Fruit fly (Drosophila melanogaster) whole organism, embryonic: Measurements from ENCODE around the gene Drsl4.
A peak's percentile ranks its signal among the peaks of the same experiment; 100 is the strongest.

Experiments used
- Adf1 ChIP-seq: fragments of 200-800 bp; sonication (Bioruptor generic); IDR thresholded peaks from 2 replicates; pipeline ENCODE4 v1.3.6; 2022; ENCODE audit warnings: missing biosample characterization, missing genetic modification characterization
- BtbVII ChIP-seq: fragments of 200-800 bp; sonication (Bioruptor generic); optimal IDR thresholded peaks from 3 replicates; lab custom pipeline; 2017; ENCODE audit warnings: missing biosample characterization, mild to moderate bottlenecking, missing genetic modification characterization
- CG10274 ChIP-seq: fragments of 200-800 bp; sonication (Bioruptor generic); optimal IDR thresholded peaks from 3 replicates; lab custom pipeline; 2017; ENCODE audit warnings: missing biosample characterization, mild to moderate bottlenecking, missing genetic modification characterization
- CG10321 ChIP-seq: fragments of 200-800 bp; sonication (Bioruptor generic); IDR thresholded peaks from 2 replicates; pipeline ENCODE4 v1.3.6; 2022; ENCODE audit warnings: missing biosample characterization, missing genetic modification characterization
- CG10565 ChIP-seq: fragments of 200-800 bp; sonication (Bioruptor generic); optimal IDR thresholded peaks from 3 replicates; lab custom pipeline; 2016; ENCODE audit warnings: missing biosample characterization, mild to moderate bottlenecking, missing genetic modification characterization
- CG11560 ChIP-seq: fragments of 200-800 bp; sonication (Bioruptor generic); IDR thresholded peaks from 3 replicates; pipeline ENCODE4 v1.3.6; 2022; ENCODE audit warnings: missing biosample characterization, missing genetic modification characterization
- CG12219 ChIP-seq: fragments of 200-800 bp; sonication (Bioruptor generic); optimal IDR thresholded peaks from 3 replicates; lab custom pipeline; 2018; ENCODE audit warnings: missing biosample characterization, mild to moderate bottlenecking, missing genetic modification characterization
- CG12769 ChIP-seq: fragments of 200-800 bp; sonication (Bioruptor generic); optimal IDR thresholded peaks from 2 replicates; lab custom pipeline; 2019; ENCODE audit warnings: missing biosample characterization, mild to moderate bottlenecking, missing genetic modification characterization, moderate library complexity
- CG14014 ChIP-seq: fragments of 200-800 bp; sonication (Bioruptor generic); IDR thresholded peaks from 2 replicates; pipeline ENCODE4 v1.3.6; 2022; ENCODE audit warnings: missing biosample characterization, missing genetic modification characterization
- CG14441 ChIP-seq: fragments of 200-800 bp; sonication (Bioruptor generic); IDR thresholded peaks from 2 replicates; pipeline ENCODE4 v1.3.6; 2022; ENCODE audit warnings: missing biosample characterization, missing genetic modification characterization
- CG15011 ChIP-seq: fragments of 200-800 bp; sonication (Bioruptor generic); optimal IDR thresholded peaks from 3 replicates; lab custom pipeline; 2018; ENCODE audit warnings: missing biosample characterization, mild to moderate bottlenecking, missing genetic modification characterization
- CG15073 ChIP-seq: fragments of 200-800 bp; sonication (Bioruptor generic); optimal IDR thresholded peaks from 2 replicates; lab custom pipeline; 2016; ENCODE audit warnings: missing biosample characterization, missing genetic modification characterization
- CG15269 ChIP-seq: fragments of 200-800 bp; sonication (Bioruptor generic); optimal IDR thresholded peaks from 2 replicates; lab custom pipeline; 2018; ENCODE audit warnings: missing biosample characterization, mild to moderate bottlenecking, missing genetic modification characterization, moderate library complexity
- CG17568 ChIP-seq: fragments of 200-800 bp; sonication (Bioruptor generic); optimal IDR thresholded peaks from 2 replicates; lab custom pipeline; 2018; ENCODE audit warnings: missing biosample characterization, mild to moderate bottlenecking, missing genetic modification characterization, moderate library complexity
- CG17829 ChIP-seq: fragments of 200-800 bp; optimal IDR thresholded peaks from 2 replicates; lab custom pipeline; 2019; ENCODE audit warnings: missing biosample characterization, mild to moderate bottlenecking, missing genetic modification characterization, moderate library complexity
- CG18599 ChIP-seq: fragments of 200-800 bp; sonication (Bioruptor generic); optimal IDR thresholded peaks from 3 replicates; lab custom pipeline; 2017; ENCODE audit warnings: missing biosample characterization, missing genetic modification characterization, mild to moderate bottlenecking, moderate library complexity, missing genetic modification reagents
- CG2678 ChIP-seq: fragments of 200-800 bp; sonication (Bioruptor generic); optimal IDR thresholded peaks from 3 replicates; lab custom pipeline; 2019; ENCODE audit warnings: missing biosample characterization, mild to moderate bottlenecking, missing genetic modification characterization, moderate library complexity
- CG30403 ChIP-seq: fragments of 200-800 bp; sonication (Bioruptor generic); optimal IDR thresholded peaks from 3 replicates; lab custom pipeline; 2016; ENCODE audit warnings: missing biosample characterization, missing genetic modification characterization
- CG32767 ChIP-seq: fragments of 200-800 bp; sonication (Bioruptor generic); IDR thresholded peaks from 2 replicates; pipeline ENCODE4 v1.3.6; 2022; ENCODE audit warnings: missing biosample characterization, missing genetic modification characterization
- CG3726 ChIP-seq: fragments of 200-800 bp; sonication (Bioruptor generic); IDR thresholded peaks from 3 replicates; pipeline ENCODE4, ENCODE4 v1.3.6; 2022; ENCODE audit warnings: missing biosample characterization, missing genetic modification characterization
- CG3847 ChIP-seq: fragments of 200-800 bp; sonication (Bioruptor generic); IDR thresholded peaks from 2 replicates; pipeline ENCODE4 v1.3.6; 2022; ENCODE audit warnings: missing biosample characterization, missing genetic modification characterization
- CG6765 ChIP-seq: fragments of 200-800 bp; sonication (Bioruptor generic); optimal IDR thresholded peaks from 3 replicates; lab custom pipeline; 2017; ENCODE audit warnings: missing biosample characterization, mild to moderate bottlenecking, missing genetic modification characterization
- CG8281 ChIP-seq: fragments of 200-800 bp; sonication (Bioruptor generic); optimal IDR thresholded peaks from 2 replicates; lab custom pipeline; 2018; ENCODE audit warnings: missing biosample characterization, mild to moderate bottlenecking, missing genetic modification characterization, moderate library complexity
- CG9609 ChIP-seq: fragments of 200-800 bp; sonication (Bioruptor generic); optimal IDR thresholded peaks from 3 replicates; lab custom pipeline; 2016; ENCODE audit warnings: missing biosample characterization, missing genetic modification characterization
- CoRest ChIP-seq: fragments of 200-800 bp; sonication (Bioruptor generic); optimal IDR thresholded peaks from 3 replicates; lab custom pipeline; 2018; ENCODE audit warnings: missing biosample characterization, mild to moderate bottlenecking, missing genetic modification characterization, moderate library complexity
- D19A ChIP-seq: fragments of 200-800 bp; optimal IDR thresholded peaks from 3 replicates; lab custom pipeline; 2019; ENCODE audit warnings: missing biosample characterization, mild to moderate bottlenecking, missing genetic modification characterization, moderate library complexity
- Dp ChIP-seq: fragments of 200-800 bp; sonication (Bioruptor generic); optimal IDR thresholded peaks from 2 replicates; lab custom pipeline; 2018; ENCODE audit warnings: missing biosample characterization, mild to moderate bottlenecking, missing genetic modification characterization, moderate library complexity
- Ets65A ChIP-seq: fragments of 200-800 bp; sonication (Bioruptor generic); peaks from one replicate; lab custom pipeline; 2016; ENCODE audit warnings: missing biosample characterization, missing genetic modification characterization
- Gug ChIP-seq: fragments of 200-800 bp; sonication (Bioruptor generic); IDR thresholded peaks from 4 replicates; pipeline ENCODE4 v1.3.6; 2022; ENCODE audit warnings: missing biosample characterization, missing genetic modification characterization
- H2.0 ChIP-seq: fragments of 200-800 bp; sonication (Bioruptor generic); IDR thresholded peaks from 2 replicates; pipeline ENCODE4 v1.3.6; 2022; ENCODE audit warnings: missing biosample characterization, missing genetic modification characterization
- Hr3 ChIP-seq: fragments of 200-800 bp; sonication (Bioruptor generic); optimal IDR thresholded peaks from 3 replicates; lab custom pipeline; 2016; ENCODE audit warnings: missing biosample characterization, missing genetic modification characterization
- Max ChIP-seq: fragments of 200-800 bp; sonication (Bioruptor generic); optimal IDR thresholded peaks from 2 replicates; lab custom pipeline; 2016; ENCODE audit warnings: missing biosample characterization, mild to moderate bottlenecking, missing genetic modification characterization
- Meics ChIP-seq: fragments of 200-800 bp; sonication (Bioruptor generic); optimal IDR thresholded peaks from 2 replicates; lab custom pipeline; 2017; ENCODE audit warnings: missing biosample characterization, mild to moderate bottlenecking, missing genetic modification characterization
- NC2β ChIP-seq: fragments of 200-800 bp; sonication (Bioruptor generic); optimal IDR thresholded peaks from 2 replicates; lab custom pipeline; 2016; ENCODE audit warnings: missing biosample characterization, missing genetic modification characterization
- Sox100B ChIP-seq: fragments of 200-800 bp; sonication (Bioruptor generic); optimal IDR thresholded peaks from 3 replicates; lab custom pipeline; 2018; ENCODE audit warnings: missing biosample characterization, mild to moderate bottlenecking, missing genetic modification characterization
- abd-A ChIP-seq: fragments of 200-800 bp; sonication (Bioruptor generic); optimal IDR thresholded peaks from 3 replicates; lab custom pipeline; 2019; ENCODE audit warnings: missing biosample characterization, mild to moderate bottlenecking, missing genetic modification characterization, moderate library complexity
- ac ChIP-seq: fragments of 200-800 bp; sonication (Bioruptor generic); optimal IDR thresholded peaks from 3 replicates; lab custom pipeline; 2017; ENCODE audit warnings: missing biosample characterization, mild to moderate bottlenecking, missing genetic modification characterization
- bbx ChIP-seq: fragments of 200-800 bp; sonication (Bioruptor generic); IDR thresholded peaks from 2 replicates; pipeline ENCODE4 v1.3.6; 2022; ENCODE audit warnings: missing biosample characterization, missing genetic modification characterization; ENCODE audit not compliant: partially characterized antibody
- br ChIP-seq: fragments of >200 bp; optimal IDR thresholded peaks from 2 replicates; lab custom pipeline; 2017
- chif ChIP-seq, 2 experiments: fragments of 200-800 bp; sonication (Bioruptor generic); optimal IDR thresholded peaks; 3 replicates each; lab custom pipeline; 2016; ENCODE audit warnings: missing biosample characterization in 2 of 2, missing genetic modification characterization in 2 of 2
- disco-r ChIP-seq: fragments of 200-800 bp; sonication (Bioruptor generic); optimal IDR thresholded peaks from 2 replicates; lab custom pipeline; 2016; ENCODE audit warnings: missing biosample characterization, missing genetic modification characterization
- dmrt11E ChIP-seq: fragments of 200-800 bp; sonication (Bioruptor generic); optimal IDR thresholded peaks from 3 replicates; lab custom pipeline; 2018; ENCODE audit warnings: missing biosample characterization, mild to moderate bottlenecking, missing genetic modification characterization, moderate library complexity
- ftz-f1 ChIP-seq: fragments of 200-800 bp; sonication (Bioruptor generic); optimal IDR thresholded peaks from 2 replicates; lab custom pipeline; 2016; ENCODE audit warnings: missing biosample characterization, missing genetic modification characterization
- gce ChIP-seq: fragments of 200-800 bp; sonication (Bioruptor generic); IDR thresholded peaks from 3 replicates; pipeline ENCODE4 v1.3.6; 2022; ENCODE audit warnings: missing biosample characterization, missing genetic modification characterization
- mirr ChIP-seq: fragments of 200-800 bp; sonication (Bioruptor generic); optimal IDR thresholded peaks from 3 replicates; lab custom pipeline; 2018; ENCODE audit warnings: missing biosample characterization, mild to moderate bottlenecking, missing genetic modification characterization
- mld ChIP-seq: fragments of 200-800 bp; sonication (Bioruptor generic); IDR thresholded peaks from 3 replicates; pipeline ENCODE4 v1.3.6; 2022; ENCODE audit warnings: missing biosample characterization, missing genetic modification characterization; ENCODE audit not compliant: partially characterized antibody
- schlank ChIP-seq: fragments of 200-800 bp; sonication (Bioruptor generic); optimal IDR thresholded peaks from 2 replicates; lab custom pipeline; 2018; ENCODE audit warnings: missing biosample characterization, mild to moderate bottlenecking, missing genetic modification characterization
- tap ChIP-seq: fragments of 200-800 bp; optimal IDR thresholded peaks from 3 replicates; lab custom pipeline; 2019; ENCODE audit warnings: missing biosample characterization, mild to moderate bottlenecking, missing genetic modification characterization, moderate library complexity
- tgo ChIP-seq: fragments of 200-800 bp; sonication (Bioruptor generic); IDR thresholded peaks from 3 replicates; pipeline ENCODE4 v1.3.6; 2022; ENCODE audit warnings: missing biosample characterization, missing genetic modification characterization
- tio ChIP-seq: fragments of 200-800 bp; sonication (Bioruptor generic); optimal IDR thresholded peaks from 2 replicates; lab custom pipeline; 2017; ENCODE audit warnings: missing biosample characterization, missing genetic modification characterization, inconsistent platforms
- toy ChIP-seq: fragments of 200-800 bp; sonication (Bioruptor generic); IDR thresholded peaks from 2 replicates; pipeline ENCODE4 v1.3.6; 2022; ENCODE audit warnings: missing biosample characterization, missing genetic modification characterization

Drsl4 gene

dm6 chr3L:3301171-3301738 lies 14.2 kb upstream of the Drsl4 start (continued):
- peak; percentile 95 for TF ChIP-seq tap (tag; lab: Kevin White, UChicago)
- TF ChIP-seq tio (GFP tag; lab: Kevin White, UChicago) = peak; percentile 88
- no peak for TF ChIP-seq ftz-f1
- peak; percentile 92 for TF ChIP-seq CG17829 (tag; lab: Kevin White, UChicago)
- TF ChIP-seq CG10321 (GFP tag; lab: Robert Waterston, UW) = peak; percentile 72
- peak; percentile 93 for TF ChIP-seq CoRest
- TF ChIP-seq CG9609 (GFP tag; lab: Kevin White, UChicago) = peak; percentile 88
- TF ChIP-seq CG10274 (GFP tag; lab: Kevin White, UChicago) = peak; percentile 56
- TF ChIP-seq CG3726 (GFP tag; lab: Robert Waterston, UW) = peak; percentile 85
- TF ChIP-seq CG8281 (tag; lab: Kevin White, UChicago) = peak; percentile 78
- peak; percentile 89 for TF ChIP-seq NC2β (GFP tag; lab: Kevin White, UChicago)
- peak; percentile 98 for TF ChIP-seq Ets65A (GFP tag; lab: Kevin White, UChicago)
- peak; percentile 86 for TF ChIP-seq CG32767 (GFP tag; lab: Robert Waterston, UW)
- TF ChIP-seq br (lab: Kevin White, UChicago) = no peak
- TF ChIP-seq Gug (GFP tag; lab: Robert Waterston, UW) = peak; percentile 78
- TF ChIP-seq CG30403 (GFP tag; lab: Kevin White, UChicago) = peak; percentile 93
- peak; percentile 83 for TF ChIP-seq CG3847 (GFP tag; lab: Robert Waterston, UW)
- no peak for TF ChIP-seq bbx (GFP tag; lab: Robert Waterston, UW)
- TF ChIP-seq CG12219 (GFP tag; lab: Kevin White, UChicago) = peak; percentile 92
- peak; percentile 92 for TF ChIP-seq Meics (GFP tag; lab: Kevin White, UChicago)
- TF ChIP-seq CG17568 (GFP tag; lab: Kevin White, UChicago) = peak; percentile 91
- peak; percentile 93 for TF ChIP-seq D19A
- TF ChIP-seq CG18599 (GFP tag; lab: Kevin White, UChicago) = peak; percentile 96
- TF ChIP-seq CG14441 (GFP tag; lab: Robert Waterston, UW) = peak; percentile 93
- TF ChIP-seq CG15269 = peak; percentile 96
- peak; percentile 66 for TF ChIP-seq CG15073
- peak; percentile 5 for TF ChIP-seq abd-A
- TF ChIP-seq disco-r (GFP tag; lab: Kevin White, UChicago) = peak; percentile 75
- TF ChIP-seq CG2678 (tag; lab: Kevin White, UChicago) = peak; percentile 95
- peak; percentile 81 for TF ChIP-seq mirr
- TF ChIP-seq Hr3 (GFP tag; lab: Kevin White, UChicago) = peak; percentile 88
- TF ChIP-seq CG11560 (tag; lab: Robert Waterston, UW) = peak; percentile 66
- peak; percentile 80 for TF ChIP-seq dmrt11E
- peak; percentile 89 to 90 for TF ChIP-seq chif (GFP tag; optimal IDR thresholded peaks at IDR 0.05; lab: Kevin White, UChicago)
- peak; percentile 85 for TF ChIP-seq gce (GFP tag; lab: Robert Waterston, UW)
- TF ChIP-seq toy (GFP tag; lab: Robert Waterston, UW) = peak; percentile 82
- peak; percentile 92 for TF ChIP-seq Sox100B (GFP tag; lab: Kevin White, UChicago)
- TF ChIP-seq CG12769 = peak; percentile 85
- no peak for TF ChIP-seq Dp (GFP tag; lab: Kevin White, UChicago)
- peak; percentile 61 for TF ChIP-seq schlank (tag; lab: Kevin White, UChicago)
- TF ChIP-seq tgo = peak; percentile 93
- peak; percentile 35 for TF ChIP-seq ac (GFP tag; lab: Kevin White, UChicago)
- peak; percentile 89 for TF ChIP-seq H2.0 (GFP tag; lab: Robert Waterston, UW)
- peak; percentile 56 for TF ChIP-seq CG10565
- peak; percentile 85 for TF ChIP-seq CG6765 (GFP tag; lab: Kevin White, UChicago)
- peak; percentile 92 for TF ChIP-seq CG14014 (GFP tag; lab: Robert Waterston, UW)
- TF ChIP-seq Adf1 (GFP tag; lab: Robert Waterston, UW) = peak; percentile 77
- peak; percentile 89 for TF ChIP-seq BtbVII
- TF ChIP-seq CG15011 (GFP tag; lab: Kevin White, UChicago) = peak; percentile 84
- TF ChIP-seq Max (GFP tag; lab: Kevin White, UChicago) = peak; percentile 89
- TF ChIP-seq mld (GFP tag; lab: Robert Waterston, UW) = no peak
